Worm (Caenorhabditis elegans) whole organism, mixed stage, embryonic: ENCODE measurements around the gene nkcc-1.

Source experiments
- bed-3 ChIP-seq: fragments of 200-800 bp; sonication (Bioruptor generic); optimal IDR thresholded peaks from 3 replicates; lab custom pipeline; 2018; ENCODE audit warnings: mild to moderate bottlenecking, missing genetic modification characterization, moderate library complexity, missing compliant biosample characterization
- blmp-1 ChIP-seq: fragments of 150-350 bp; optimal IDR thresholded peaks from 2 replicates; lab custom pipeline; 2014; ENCODE audit warnings: missing biosample characterization, missing genetic modification characterization
- ceh-39 ChIP-seq: fragments of 150-350 bp; optimal IDR thresholded peaks from 2 replicates; lab custom pipeline; 2014; ENCODE audit warnings: missing biosample characterization, missing genetic modification characterization
- ceh-43 ChIP-seq: fragments of 200-800 bp; sonication (Bioruptor generic); optimal IDR thresholded peaks from 2 replicates; lab custom pipeline; 2018; ENCODE audit warnings: mild to moderate bottlenecking, missing genetic modification characterization, moderate library complexity, missing compliant biosample characterization
- ceh-83 ChIP-seq: fragments of 200-800 bp; sonication (Bioruptor generic); optimal IDR thresholded peaks from 2 replicates; lab custom pipeline; 2018; ENCODE audit warnings: mild to moderate bottlenecking, missing genetic modification characterization, missing compliant biosample characterization
- cnd-1 ChIP-seq: fragments of 200-800 bp; sonication (Bioruptor generic); optimal IDR thresholded peaks from 2 replicates; lab custom pipeline; 2018; ENCODE audit warnings: mild to moderate bottlenecking, missing genetic modification characterization, missing compliant biosample characterization
- drap-1 ChIP-seq: fragments of 200-800 bp; sonication (Bioruptor generic); optimal IDR thresholded peaks from 3 replicates; lab custom pipeline; 2018; ENCODE audit warnings: mild to moderate bottlenecking, missing genetic modification characterization, missing compliant biosample characterization
- elt-1 ChIP-seq: sonication (generic microtip); optimal IDR thresholded peaks from 2 replicates; lab custom pipeline; 2017; ENCODE audit warnings: missing genetic modification characterization, mild to moderate bottlenecking, missing compliant biosample characterization, antibody characterized with exemption, moderate library complexity, borderline replicate concordance; ENCODE audit not compliant: insufficient read depth
- elt-3 ChIP-seq: fragments of 150-350 bp; optimal IDR thresholded peaks from 2 replicates; lab custom pipeline; 2014; ENCODE audit warnings: missing biosample characterization, missing genetic modification characterization
- flh-1 ChIP-seq: fragments of 200-800 bp; sonication (Bioruptor generic); optimal IDR thresholded peaks from 2 replicates; lab custom pipeline; 2018; ENCODE audit warnings: mild to moderate bottlenecking, missing genetic modification characterization, moderate library complexity, missing compliant biosample characterization
- ham-2 ChIP-seq: fragments of 200-800 bp; sonication (Bioruptor generic); optimal IDR thresholded peaks from 2 replicates; lab custom pipeline; 2018; ENCODE audit warnings: mild to moderate bottlenecking, missing genetic modification characterization, missing compliant biosample characterization
- hlh-1 ChIP-seq: fragments of 150-350 bp; optimal IDR thresholded peaks from 2 replicates; lab custom pipeline; 2014; ENCODE audit warnings: missing biosample characterization, missing genetic modification reagents, missing genetic modification characterization
- lin-32 ChIP-seq: fragments of 200-800 bp; sonication (Bioruptor generic); optimal IDR thresholded peaks from 2 replicates; lab custom pipeline; 2018; ENCODE audit warnings: mild to moderate bottlenecking, missing genetic modification characterization, missing compliant biosample characterization
- lsy-2 ChIP-seq: fragments of 150-350 bp; optimal IDR thresholded peaks from 2 replicates; lab custom pipeline; 2014; ENCODE audit warnings: missing biosample characterization, missing genetic modification characterization
- mab-5 ChIP-seq: fragments of 150-350 bp; optimal IDR thresholded peaks from 2 replicates; lab custom pipeline; 2014; ENCODE audit warnings: missing biosample characterization, missing genetic modification characterization
- mep-1 ChIP-seq: fragments of 150-350 bp; optimal IDR thresholded peaks from 2 replicates; lab custom pipeline; 2017; ENCODE audit warnings: missing biosample characterization, missing genetic modification reagents, missing genetic modification characterization, inconsistent platforms
- mls-2 ChIP-seq: sonication (generic microtip); optimal IDR thresholded peaks from 2 replicates; lab custom pipeline; 2016; ENCODE audit warnings: mild to moderate bottlenecking, missing genetic modification characterization, moderate library complexity, missing compliant biosample characterization
- nhr-12 ChIP-seq: fragments of 150-350 bp; optimal IDR thresholded peaks from 2 replicates; lab custom pipeline; 2014; ENCODE audit warnings: missing biosample characterization, missing genetic modification characterization
- nhr-2 ChIP-seq: fragments of 150-350 bp; optimal IDR thresholded peaks from 2 replicates; lab custom pipeline; 2014; ENCODE audit warnings: missing biosample characterization, missing genetic modification characterization
- nhr-237 ChIP-seq: fragments of 150-350 bp; optimal IDR thresholded peaks from 2 replicates; lab custom pipeline; 2014; ENCODE audit warnings: missing biosample characterization, missing genetic modification characterization
- nhr-28 ChIP-seq: fragments of 150-350 bp; optimal IDR thresholded peaks from 2 replicates; lab custom pipeline; 2014; ENCODE audit warnings: missing biosample characterization, missing genetic modification characterization
- nhr-76 ChIP-seq: sonication (generic microtip); optimal IDR thresholded peaks from 2 replicates; lab custom pipeline; 2017; ENCODE audit warnings: missing biosample characterization, missing genetic modification characterization
- pha-4 ChIP-seq: fragments of 150-350 bp; optimal IDR thresholded peaks from 2 replicates; lab custom pipeline; 2018; ENCODE audit warnings: missing biosample characterization, missing genetic modification reagents, missing genetic modification characterization
- sem-2 ChIP-seq: fragments of 200-800 bp; sonication (Bioruptor generic); optimal IDR thresholded peaks from 2 replicates; lab custom pipeline; 2018; ENCODE audit warnings: mild to moderate bottlenecking, missing genetic modification characterization, missing compliant biosample characterization
- snpc-4 ChIP-seq: fragments of 150-350 bp; optimal IDR thresholded peaks from 2 replicates; lab custom pipeline; 2014; ENCODE audit warnings: missing biosample characterization, missing genetic modification characterization
- sptf-1 ChIP-seq: sonication (generic microtip); optimal IDR thresholded peaks from 2 replicates; lab custom pipeline; 2017; ENCODE audit warnings: mild to moderate bottlenecking, missing genetic modification characterization, moderate library complexity, missing compliant biosample characterization
- tbx-8 ChIP-seq: fragments of 200-800 bp; sonication (Bioruptor generic); optimal IDR thresholded peaks from 2 replicates; lab custom pipeline; 2018; ENCODE audit warnings: mild to moderate bottlenecking, missing genetic modification characterization, moderate library complexity, missing compliant biosample characterization
- unc-120 ChIP-seq: sonication (generic microtip); optimal IDR thresholded peaks from 2 replicates; lab custom pipeline; 2017; ENCODE audit warnings: missing genetic modification characterization, missing compliant biosample characterization; ENCODE audit not compliant: poor library complexity, severe bottlenecking
- unc-62 ChIP-seq: fragments of 150-350 bp; optimal IDR thresholded peaks from 2 replicates; lab custom pipeline; 2014; ENCODE audit warnings: missing biosample characterization, missing genetic modification reagents, missing genetic modification characterization
- zip-8 ChIP-seq: fragments of 150-350 bp; optimal IDR thresholded peaks from 2 replicates; lab custom pipeline; 2014; ENCODE audit warnings: missing biosample characterization, missing genetic modification characterization
- ztf-11 ChIP-seq: fragments of 150-350 bp; optimal IDR thresholded peaks from 2 replicates; lab custom pipeline; 2014; ENCODE audit warnings: missing biosample characterization, missing genetic modification characterization

nkcc-1 gene

DNA sequence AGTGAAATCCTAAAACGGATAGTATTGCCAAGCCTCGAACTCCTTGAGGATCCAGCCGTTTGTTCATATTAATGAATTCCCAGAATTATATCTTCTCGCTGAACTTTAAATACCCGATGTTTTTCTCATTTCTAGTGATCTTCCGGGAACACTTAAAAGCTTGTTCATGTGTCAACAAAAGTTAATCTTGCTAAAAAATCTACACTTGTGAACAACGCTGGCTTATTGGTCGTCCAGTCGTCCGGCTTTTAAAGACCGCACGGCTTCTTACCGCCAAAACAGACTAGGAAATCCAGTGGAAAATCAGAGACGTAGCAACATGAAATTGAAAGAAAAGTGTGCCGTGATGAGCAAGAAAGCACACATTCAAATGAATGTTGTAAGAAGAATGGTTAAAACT, 29.4 kb upstream of the nkcc-1 start, which contains the start of gene oac-38:
oac-38 (minus strand) TSS at position 101 of the 400 bp plus-strand sequence.
- TF ChIP-seq unc-120 (tag; lab: Kevin White, UChicago) (no peak), elt-3 (tag; lab: Kevin White, UChicago) (no peak), nhr-12 (tag; lab: Kevin White, UChicago) (no peak), nhr-2 (no peak), mab-5 (tag; lab: Kevin White, UChicago) (no peak)

ce11 chrIV:14145594-14145993, 21.7 kb upstream of the nkcc-1 start, which contains the start of gene oac-37:
Gene oac-37 (plus strand): TSS chrIV:14145894.
- TF ChIP-seq bed-3 = no peak
- TF ChIP-seq ceh-39 (tag; lab: Kevin White, UChicago) = no peak
- no peak for TF ChIP-seq mls-2 (tag; lab: Kevin White, UChicago)
- TF ChIP-seq drap-1 (GFP tag; lab: Kevin White, UChicago) = no peak
- no peak for TF ChIP-seq ceh-83 (GFP tag; lab: Kevin White, UChicago)
- TF ChIP-seq elt-3 (tag; lab: Kevin White, UChicago) = no peak
- no peak for TF ChIP-seq nhr-76 (tag; lab: Kevin White, UChicago)
- TF ChIP-seq flh-1 (GFP tag; lab: Kevin White, UChicago) = no peak
- TF ChIP-seq ham-2 = no peak

DNA sequence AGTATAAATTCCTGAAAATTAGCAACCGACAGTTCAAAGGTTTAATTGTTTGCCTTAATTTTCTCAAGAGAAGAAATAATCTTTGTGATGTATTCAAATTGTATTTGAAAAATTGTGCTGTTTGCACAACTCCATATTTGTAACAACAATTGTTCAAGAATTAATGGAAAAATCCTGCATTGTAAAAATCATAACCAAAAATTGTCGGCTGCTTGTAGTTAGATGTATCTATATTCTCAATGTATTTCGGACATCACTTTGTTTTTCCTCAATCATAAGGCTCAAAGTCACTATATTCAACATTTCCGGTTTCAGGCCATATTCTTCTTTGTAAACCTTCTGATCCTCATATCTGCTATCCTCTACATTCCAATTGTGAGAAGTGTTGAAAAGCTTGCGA, 19.2 kb upstream of the nkcc-1 start:
- TF ChIP-seq ham-2 (no peak), pha-4 (tag; lab: Kevin White, UChicago) (no peak), sem-2 (GFP tag; lab: Kevin White, UChicago) (no peak), cnd-1 (tag; lab: Kevin White, UChicago) (no peak), nhr-237 (no peak), nhr-2 (no peak), ceh-43 (no peak), elt-3 (tag; lab: Kevin White, UChicago) (no peak), elt-1 (tag; lab: Kevin White, UChicago) (no peak), unc-62 (no peak), nhr-12 (tag; lab: Kevin White, UChicago) (no peak), mab-5 (tag; lab: Kevin White, UChicago) (no peak), hlh-1 (no peak), ceh-39 (tag; lab: Kevin White, UChicago) (no peak), lin-32 (GFP tag; lab: Kevin White, UChicago) (no peak), bed-3 (no peak), zip-8 (tag; lab: Kevin White, UChicago) (no peak), flh-1 (GFP tag; lab: Kevin White, UChicago) (no peak), mls-2 (tag; lab: Kevin White, UChicago) (no peak)

DNA sequence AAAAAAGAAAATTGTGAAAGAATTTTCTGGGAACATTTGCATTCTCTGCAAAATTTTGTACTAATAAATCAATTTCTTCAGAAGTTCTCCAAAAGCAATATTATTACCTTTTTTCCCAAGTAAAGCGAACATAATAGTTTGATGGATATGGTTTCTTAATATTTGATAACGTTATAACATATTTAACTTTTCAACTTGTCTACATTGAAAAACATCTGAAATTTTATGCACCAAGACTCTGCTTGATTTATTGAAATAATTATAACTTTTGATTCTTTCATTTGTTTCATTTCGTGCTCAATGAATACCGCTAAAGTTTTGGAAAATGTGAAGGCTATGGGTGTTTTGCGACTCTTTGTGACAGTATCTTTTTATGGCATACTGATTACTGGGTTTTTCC, 13.2 kb upstream of the nkcc-1 start, which contains the start of gene srz-31:
srz-31 (plus strand) TSS at position 301 of the 400 bp plus-strand sequence.
- TF ChIP-seq nhr-237 (no peak), ceh-83 (GFP tag; lab: Kevin White, UChicago) (no peak), mep-1 (tag; lab: Kevin White, UChicago) (no peak), snpc-4 (tag; lab: Kevin White, UChicago) (no peak), nhr-12 (tag; lab: Kevin White, UChicago) (no peak), ceh-39 (tag; lab: Kevin White, UChicago) (no peak), lsy-2 (tag; lab: Kevin White, UChicago) (no peak), nhr-2 (no peak), lin-32 (GFP tag; lab: Kevin White, UChicago) (no peak), hlh-1 (no peak), tbx-8 (no peak), nhr-76 (tag; lab: Kevin White, UChicago) (no peak), pha-4 (tag; lab: Kevin White, UChicago) (no peak), flh-1 (GFP tag; lab: Kevin White, UChicago) (no peak), blmp-1 (tag; lab: Kevin White, UChicago) (no peak)

ce11 chrIV:14133400-14133799, 9.5 kb upstream of the nkcc-1 start:
- TF ChIP-seq mab-5 (tag; lab: Kevin White, UChicago) (no peak), pha-4 (tag; lab: Kevin White, UChicago) (no peak)

DNA sequence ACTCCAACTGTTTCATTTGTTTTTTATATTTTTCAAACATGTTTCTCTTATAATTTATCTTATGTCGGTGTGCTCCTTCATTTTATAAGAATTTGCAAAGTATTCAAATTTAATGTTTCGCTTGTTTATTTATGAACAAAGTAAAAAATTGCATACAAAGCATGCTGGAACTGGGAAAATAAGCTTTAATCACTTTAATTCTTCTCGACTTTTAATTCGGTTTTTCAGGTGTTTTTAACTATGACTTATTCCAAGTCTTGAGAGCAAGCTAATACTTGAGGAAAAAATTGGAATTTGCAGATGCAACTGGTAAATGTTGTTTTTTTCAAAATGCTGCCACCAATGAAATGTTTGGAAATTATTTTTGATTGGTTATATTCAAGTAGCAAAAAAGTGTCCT, 7.9 kb upstream of the nkcc-1 start, which contains the start of gene srz-59:
srz-59 (plus strand) TSS at position 301 of the 400 bp plus-strand sequence.
- TF ChIP-seq sem-2 (GFP tag; lab: Kevin White, UChicago) = no peak
- no peak for TF ChIP-seq sptf-1 (tag; lab: Kevin White, UChicago)
- TF ChIP-seq snpc-4 (tag; lab: Kevin White, UChicago) = no peak
- TF ChIP-seq zip-8 (tag; lab: Kevin White, UChicago) = no peak
- TF ChIP-seq nhr-28 = no peak
- TF ChIP-seq mls-2 (tag; lab: Kevin White, UChicago) = no peak
- no peak for TF ChIP-seq lin-32 (GFP tag; lab: Kevin White, UChicago)
- no peak for TF ChIP-seq ztf-11 (tag; lab: Kevin White, UChicago)
- no peak for TF ChIP-seq nhr-12 (tag; lab: Kevin White, UChicago)
- TF ChIP-seq ceh-39 (tag; lab: Kevin White, UChicago) = no peak
- TF ChIP-seq drap-1 (GFP tag; lab: Kevin White, UChicago) = no peak
- no peak for TF ChIP-seq pha-4 (tag; lab: Kevin White, UChicago)
- TF ChIP-seq mab-5 (tag; lab: Kevin White, UChicago) = no peak
- TF ChIP-seq flh-1 (GFP tag; lab: Kevin White, UChicago) = no peak
- TF ChIP-seq lsy-2 (tag; lab: Kevin White, UChicago) = no peak
- TF ChIP-seq unc-120 (tag; lab: Kevin White, UChicago) = no peak
- TF ChIP-seq ceh-83 (GFP tag; lab: Kevin White, UChicago) = no peak
